Worm (Caenorhabditis elegans): ENCODE measurements around the gene cyp-13A1.

The cyp-13A1 gene

DNA sequence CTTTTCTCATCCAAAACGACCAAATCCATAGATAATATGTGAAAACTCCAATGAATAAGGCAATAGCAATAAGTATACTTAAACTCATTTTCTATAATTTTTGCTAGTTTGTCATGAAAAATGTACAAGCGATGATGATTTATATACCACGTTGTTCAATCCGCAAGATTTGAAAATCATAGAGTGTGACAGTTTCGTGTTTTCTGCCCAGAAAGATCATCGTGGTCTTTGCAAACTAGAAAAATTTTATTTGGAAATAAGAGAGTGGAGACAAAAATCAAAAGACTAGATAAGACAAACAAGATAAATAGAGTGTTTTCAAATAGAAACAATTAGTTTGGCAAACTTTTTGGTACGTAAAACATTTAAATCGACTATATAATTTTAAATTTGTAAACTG lies 11.4 kb upstream of the cyp-13A1 start, which contains the start of gene cyp-13A3:
cyp-13A3 (minus strand) TSS at position 101 of the 400 bp plus-strand sequence.
- no peak for TF ChIP-seq ceh-19 (GFP tag; optimal IDR thresholded peaks at IDR 0.05)
- TF ChIP-seq pag-3 (tag; optimal IDR thresholded peaks at IDR 0.05; ENCODE audit: borderline replicate concordance) = no peak

DNA sequence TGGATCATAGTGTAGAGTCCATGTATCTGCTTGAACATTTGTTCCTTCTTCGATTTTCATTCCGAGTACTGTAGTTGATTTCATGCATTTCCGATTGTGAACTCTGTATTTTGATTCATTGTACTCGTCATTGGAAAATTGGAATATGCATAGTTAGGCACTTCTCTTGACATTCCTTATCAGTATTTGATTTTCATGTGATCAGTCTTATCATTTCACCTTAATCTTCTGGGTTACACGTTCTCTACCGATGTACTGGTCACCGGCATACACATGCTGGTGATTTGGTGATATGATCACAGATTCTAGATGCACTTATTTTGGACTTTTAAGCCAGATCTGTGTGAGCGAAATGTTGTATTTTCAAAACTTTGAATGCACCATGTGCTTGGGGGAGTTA lies 9.4 kb upstream of the cyp-13A1 start:
- TF ChIP-seq K02D7.2 (tag; optimal IDR thresholded peaks at IDR 0.05) (no peak), elt-2 (tag; optimal IDR thresholded peaks at IDR 0.05) (peak; percentile 86)

DNA sequence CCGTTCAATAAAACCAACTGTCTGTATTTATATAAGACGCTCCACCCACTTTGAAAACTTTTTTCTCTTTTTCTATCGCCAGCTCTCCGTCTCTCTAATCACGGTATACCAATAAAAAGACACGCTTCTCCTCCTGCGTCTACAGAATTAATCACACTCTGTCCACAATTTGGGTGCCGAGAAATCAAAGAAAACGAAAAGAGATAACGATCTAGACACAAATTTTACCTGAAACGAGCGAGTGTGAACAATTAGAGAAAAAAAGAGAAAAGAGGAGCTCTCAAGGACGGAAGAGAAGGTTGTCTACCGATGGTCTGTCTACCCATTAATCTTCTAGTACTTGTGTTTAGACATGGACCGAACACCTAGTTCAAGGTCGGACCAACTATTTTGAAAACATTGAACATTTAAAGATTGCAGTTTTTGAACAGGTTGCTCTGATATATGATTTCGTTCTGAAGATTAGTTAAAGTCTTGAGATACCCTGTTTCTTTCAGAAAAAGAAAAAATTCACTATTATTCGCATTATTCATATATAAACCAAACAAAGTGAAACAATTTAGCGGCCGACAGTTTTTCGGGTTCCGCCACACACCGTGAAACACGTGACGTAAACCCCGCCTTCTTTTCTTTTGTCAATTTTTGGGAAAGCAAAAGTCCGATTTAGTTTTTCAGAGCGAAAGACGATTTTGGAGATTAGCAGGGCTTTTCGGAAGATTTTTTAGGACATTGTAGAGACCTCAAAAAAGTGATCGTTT lies 5.8 kb upstream of the cyp-13A1 start, which contains the start of gene cyp-13A2:
cyp-13A2 (minus strand) TSS at position 235 of the 758 bp plus-strand sequence.
- TF ChIP-seq nhr-11 (tag; optimal IDR thresholded peaks at IDR 0.05) (peak; percentile 13), sox-2 (GFP tag; IDR thresholded peaks at IDR 0.05) (no peak), elt-2 (tag; optimal IDR thresholded peaks at IDR 0.05) (peak; percentile 30), madf-2 (tag; optimal IDR thresholded peaks at IDR 0.05) (no peak), rnt-1 (tag; optimal IDR thresholded peaks at IDR 0.05) (peak; percentile 2), syd-9 (tag; optimal IDR thresholded peaks at IDR 0.05) (no peak), ceh-9 (tag; optimal IDR thresholded peaks at IDR 0.05) (no peak), pha-4 (tag; optimal IDR thresholded peaks at IDR 0.05) (no peak), fax-1 (tag; optimal IDR thresholded peaks at IDR 0.05) (no peak), hlh-30 (tag; optimal IDR thresholded peaks at IDR 0.05; ENCODE audit: insufficient read depth) (peak; percentile 24)

DNA sequence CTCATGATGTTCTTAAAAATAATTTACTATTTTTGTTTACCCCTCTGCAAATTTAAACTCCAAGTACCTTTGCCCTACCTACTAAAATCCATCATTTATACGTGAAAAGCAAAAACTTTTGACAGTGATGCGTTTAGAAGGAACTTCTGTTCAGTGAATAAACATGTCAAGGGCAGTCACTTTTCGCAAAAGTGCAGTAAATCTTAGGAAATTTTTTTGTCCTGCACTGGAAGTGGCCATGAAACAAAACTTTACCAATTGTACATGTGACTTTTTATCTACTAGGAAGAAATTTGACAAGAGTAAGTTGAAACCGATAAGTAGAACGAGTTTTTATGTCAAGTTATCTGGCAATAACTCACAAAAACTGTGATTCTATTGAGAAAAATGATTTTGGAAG lies 4.4 kb upstream of the cyp-13A1 start:
- TF ChIP-seq tbx-7 (tag; optimal IDR thresholded peaks at IDR 0.05) (no peak), pat-9 (tag; optimal IDR thresholded peaks at IDR 0.05) (no peak), ceh-31 (tag; optimal IDR thresholded peaks at IDR 0.05) (no peak), ahr-1 (tag; optimal IDR thresholded peaks at IDR 0.05) (no peak), pag-3 (tag; optimal IDR thresholded peaks at IDR 0.05; ENCODE audit: borderline replicate concordance) (no peak), fkh-10 (GFP tag; optimal IDR thresholded peaks at IDR 0.05) (no peak), elt-4 (tag; optimal IDR thresholded peaks at IDR 0.05) (no peak), ceh-6 (GFP tag; optimal IDR thresholded peaks at IDR 0.05) (no peak), ceh-48 (tag; optimal IDR thresholded peaks at IDR 0.05) (no peak), pros-1 (tag; optimal IDR thresholded peaks at IDR 0.05) (no peak), tbx-2 (tag; optimal IDR thresholded peaks at IDR 0.05) (no peak)

DNA sequence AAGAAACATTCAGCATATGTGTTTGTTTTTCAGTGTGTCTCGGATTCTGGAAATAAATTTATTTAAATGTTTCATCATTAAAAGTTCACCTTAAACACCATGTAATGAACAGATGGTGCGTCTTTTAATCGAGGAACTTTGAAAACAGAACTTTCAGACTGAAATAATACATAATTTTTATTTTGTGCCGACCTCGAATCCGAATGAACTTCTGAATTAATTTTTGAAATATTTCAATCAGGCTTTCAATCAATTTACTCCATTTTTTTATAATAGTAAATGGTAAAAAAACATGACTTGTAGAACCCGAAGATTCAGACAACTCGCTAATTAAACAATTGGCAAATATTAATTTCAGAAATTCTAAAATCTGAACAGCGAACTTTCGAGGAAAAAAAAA lies 540 bp upstream of the cyp-13A1 start, which contains the start of gene T10B9.14:
T10B9.14 (minus strand) TSS at position 101 of the 400 bp plus-strand sequence.
- no peak for TF ChIP-seq zip-5 (tag; optimal IDR thresholded peaks at IDR 0.05)
- no peak for TF ChIP-seq fax-1 (tag; optimal IDR thresholded peaks at IDR 0.05)
- TF ChIP-seq hlh-8 (tag; optimal IDR thresholded peaks at IDR 0.05) = no peak
- TF ChIP-seq che-1 (tag; optimal IDR thresholded peaks at IDR 0.05) = no peak
- no peak for TF ChIP-seq ceh-48 (tag; optimal IDR thresholded peaks at IDR 0.05)
- no peak for TF ChIP-seq K02D7.2 (tag; optimal IDR thresholded peaks at IDR 0.05)
- TF ChIP-seq ceh-18 (tag; optimal IDR thresholded peaks at IDR 0.05) = no peak
- no peak for TF ChIP-seq hlh-13 (GFP tag; optimal IDR thresholded peaks at IDR 0.05)
- no peak for TF ChIP-seq ceh-19 (GFP tag; optimal IDR thresholded peaks at IDR 0.05)

DNA sequence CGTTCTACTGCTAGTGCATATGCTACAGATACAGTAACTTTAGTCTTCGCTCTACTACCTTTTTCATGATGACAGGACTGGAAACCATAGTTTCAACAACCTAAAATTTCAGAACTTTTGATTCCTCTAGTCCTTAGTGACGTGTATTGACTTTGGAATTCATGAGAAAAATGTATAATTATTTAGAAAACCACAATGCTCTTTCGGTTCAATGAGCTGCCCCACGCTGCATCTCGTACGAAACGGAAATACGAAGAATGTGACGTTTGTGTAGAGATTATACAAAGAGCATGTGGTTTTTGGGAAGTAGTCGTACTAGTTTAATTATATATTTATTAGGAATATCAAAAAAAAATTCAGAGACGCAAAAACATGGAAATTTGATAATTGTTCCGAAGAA lies 3.3 kb downstream of the cyp-13A1 start:
- TF ChIP-seq npax-4 (tag; optimal IDR thresholded peaks at IDR 0.05) = no peak
- no peak for TF ChIP-seq nfya-1 (tag; optimal IDR thresholded peaks at IDR 0.05)
- no peak for TF ChIP-seq ceh-9 (tag; optimal IDR thresholded peaks at IDR 0.05)
- TF ChIP-seq hlh-8 (tag; optimal IDR thresholded peaks at IDR 0.05) = no peak
- no peak for TF ChIP-seq ceh-14 (tag; optimal IDR thresholded peaks at IDR 0.05)
- no peak for TF ChIP-seq pha-2 (tag; optimal IDR thresholded peaks at IDR 0.05)
- TF ChIP-seq pha-4 (tag; optimal IDR thresholded peaks at IDR 0.05) = no peak
- no peak for TF ChIP-seq ceh-18 (tag; optimal IDR thresholded peaks at IDR 0.05)
- no peak for TF ChIP-seq ceh-30 (tag; optimal IDR thresholded peaks at IDR 0.05)
- TF ChIP-seq tbx-2 (tag; optimal IDR thresholded peaks at IDR 0.05) = no peak
